Fruit fly (Drosophila melanogaster): Measurements from ENCODE around the gene Vti1a.

- no peak for TF ChIP-seq CG1621 (tag; optimal IDR thresholded peaks at IDR 0.05)
- no peak for TF ChIP-seq esn (GFP tag; optimal IDR thresholded peaks at IDR 0.05)
Observed at dm6 chr3L:695510-695909, 2.8 kb upstream of the Vti1a start.

Data from whole organism, prepupa.